Comparison of ENCODE assay signal across 5 fruit fly cellular contexts in the genomic region with DNA sequence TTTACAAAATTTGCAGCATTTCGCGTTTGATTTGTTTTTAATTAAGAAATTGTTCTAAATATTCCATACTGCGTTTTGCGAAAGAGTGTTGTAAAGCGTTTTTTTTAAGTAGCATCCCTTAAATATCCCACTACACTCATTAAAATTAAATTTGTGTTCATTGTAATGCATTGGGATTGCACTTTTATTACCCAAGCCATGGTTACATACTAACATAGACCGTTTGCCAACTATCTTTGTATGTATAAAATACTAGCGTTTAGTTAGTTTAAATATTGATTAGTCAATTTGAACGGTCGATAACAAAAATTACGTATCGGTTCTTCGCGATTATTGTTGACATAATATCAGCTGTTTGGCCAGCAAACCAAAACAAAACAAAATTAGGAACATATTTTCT.
TF ChIP-seq lines count a peak whose summit lies in the region.

A gene (minus strand): TSS at position 39 of the 400 bp plus-strand sequence.
A gene (plus strand): TSS at position 203 of the 400 bp plus-strand sequence.

- TF ChIP-seq CTCF in whole organism, embryonic (GFP tag; optimal IDR thresholded peaks at IDR 0.05; lab: Kevin White, UChicago) = peak; percentile 42

TF ChIP-seq in whole organism, adult, 20 proteins besides CTCF, POLR2A, EP300 and RAD21 (continues in another document):
- TF ChIP-seq CG12768 (GFP tag; optimal IDR thresholded peaks at IDR 0.05; lab: Kevin White, UChicago) = peak; percentile 77
- peak; percentile 69 for TF ChIP-seq pad (GFP tag; optimal IDR thresholded peaks at IDR 0.05; lab: Kevin White, UChicago)
- TF ChIP-seq bab1 (GFP tag; optimal IDR thresholded peaks at IDR 0.05; lab: Kevin White, UChicago) = peak; percentile 75
- peak; percentile 78 for TF ChIP-seq CG11617 (GFP tag; optimal IDR thresholded peaks at IDR 0.05; lab: Kevin White, UChicago)
- TF ChIP-seq Clk (GFP tag; optimal IDR thresholded peaks at IDR 0.05; lab: Kevin White, UChicago) = peak; percentile 31
- TF ChIP-seq CG1620 (GFP tag; optimal IDR thresholded peaks at IDR 0.05; lab: Kevin White, UChicago) = peak; percentile 92
- no peak for TF ChIP-seq cnc (optimal IDR thresholded peaks at IDR 0.05; lab: Kevin White, UChicago)
- TF ChIP-seq kay (GFP tag; lab: Kevin White, UChicago; ENCODE audit: borderline replicate concordance) = peak; percentile 99
- TF ChIP-seq tj (GFP tag; optimal IDR thresholded peaks at IDR 0.05; lab: Kevin White, UChicago) = peak; percentile 65
- peak; percentile 84 for TF ChIP-seq CG7101 (tag; optimal IDR thresholded peaks at IDR 0.05; lab: Kevin White, UChicago)
- peak; percentile 43 for TF ChIP-seq ovo (GFP tag; optimal IDR thresholded peaks at IDR 0.05; lab: Kevin White, UChicago)
- peak; percentile 85 for TF ChIP-seq Mnt (GFP tag; optimal IDR thresholded peaks at IDR 0.05; lab: Kevin White, UChicago)
- peak; percentile 87 for TF ChIP-seq CG5204 (GFP tag; optimal IDR thresholded peaks at IDR 0.05; lab: Kevin White, UChicago)
- TF ChIP-seq CG33017 (tag; optimal IDR thresholded peaks at IDR 0.05; lab: Kevin White, UChicago) = peak; percentile 77
- TF ChIP-seq Hr96 (GFP tag; optimal IDR thresholded peaks at IDR 0.05; lab: Kevin White, UChicago) = peak; percentile 85
- TF ChIP-seq Crg-1 (GFP tag; optimal IDR thresholded peaks at IDR 0.05; lab: Kevin White, UChicago) = peak; percentile 86
- TF ChIP-seq CG14711 (tag; optimal IDR thresholded peaks at IDR 0.05; lab: Kevin White, UChicago) = peak; percentile 72

TF ChIP-seq in whole organism, embryonic, 481 proteins besides CTCF, POLR2A, EP300 and RAD21 (continues in another document):
- TF ChIP-seq tap (tag; optimal IDR thresholded peaks at IDR 0.05; lab: Kevin White, UChicago) (peak; percentile 10), CG10267 (tag; optimal IDR thresholded peaks at IDR 0.05; lab: Kevin White, UChicago) (peak; percentile 97), CG15269 (tag; optimal IDR thresholded peaks at IDR 0.05; lab: Kevin White, UChicago) (peak; percentile 72), CG6813 (GFP tag; optimal IDR thresholded peaks at IDR 0.05; lab: Kevin White, UChicago) (no peak), CG4617 (GFP tag; optimal IDR thresholded peaks at IDR 0.05; lab: Kevin White, UChicago; ENCODE audit: borderline replicate concordance) (peak; percentile 88), CG1024 (GFP tag; IDR thresholded peaks at IDR 0.05; lab: Robert Waterston, UW) (no peak), CG1792 (GFP tag; optimal IDR thresholded peaks at IDR 0.05; lab: Kevin White, UChicago) (no peak), sob (GFP tag; IDR thresholded peaks at IDR 0.05; lab: Robert Waterston, UW) (peak; percentile 60), CG12942 (GFP tag; optimal IDR thresholded peaks at IDR 0.05; lab: Kevin White, UChicago) (peak; percentile 54), CG6654 (GFP tag; optimal IDR thresholded peaks at IDR 0.05; lab: Kevin White, UChicago) (no peak), pan (optimal IDR thresholded peaks at IDR 0.05; lab: Kevin White, UChicago) (no peak), pan (GFP tag; optimal IDR thresholded peaks at IDR 0.05 in 1 of 2, IDR thresholded peaks at IDR 0.05 in 1 of 2) (no peak), CG3847 (GFP tag; IDR thresholded peaks at IDR 0.05; lab: Robert Waterston, UW) (peak; percentile 63; the same call in 1 of the 2 replicates), ewg (GFP tag; optimal IDR thresholded peaks at IDR 0.05; lab: Kevin White, UChicago) (no peak), CG2889 (GFP tag; IDR thresholded peaks at IDR 0.05; lab: Robert Waterston, UW) (no peak), NK7.1 (GFP tag; optimal IDR thresholded peaks at IDR 0.05; lab: Kevin White, UChicago) (peak; percentile 54), CG7556 (GFP tag; optimal IDR thresholded peaks at IDR 0.05; lab: Kevin White, UChicago) (peak; percentile 54)

TF ChIP-seq in whole organism, prepupa, 60 proteins besides CTCF, POLR2A, EP300 and RAD21 (continues in another document):
- TF ChIP-seq Ets96B (tag; optimal IDR thresholded peaks at IDR 0.05; lab: Kevin White, UChicago) = no peak
- peak; percentile 57 for TF ChIP-seq CG6792 (GFP tag; optimal IDR thresholded peaks at IDR 0.05; lab: Kevin White, UChicago)
- TF ChIP-seq achi (GFP tag; optimal IDR thresholded peaks at IDR 0.05; lab: Kevin White, UChicago) = peak; percentile 75
- TF ChIP-seq svp (GFP tag; lab: Kevin White, UChicago) = peak; percentile 68
- peak; percentile 77 for TF ChIP-seq Met (GFP tag; optimal IDR thresholded peaks at IDR 0.05; lab: Kevin White, UChicago)
- peak in 1 of 2 experiments; percentile 43 for TF ChIP-seq ss (GFP tag; optimal IDR thresholded peaks at IDR 0.05; lab: Kevin White, UChicago)
- peak; percentile 3 for TF ChIP-seq CG1621 (tag; optimal IDR thresholded peaks at IDR 0.05; lab: Kevin White, UChicago)
- peak; percentile 72 for TF ChIP-seq Sox14 (GFP tag; optimal IDR thresholded peaks at IDR 0.05; lab: Kevin White, UChicago)
- TF ChIP-seq Smox (GFP tag; optimal IDR thresholded peaks at IDR 0.05; lab: Kevin White, UChicago) = peak; percentile 69
- TF ChIP-seq Eip78C (GFP tag; lab: Kevin White, UChicago) = peak; percentile 87
- no peak for TF ChIP-seq CG16779 (tag; optimal IDR thresholded peaks at IDR 0.05; lab: Kevin White, UChicago)
- TF ChIP-seq CG32006 (GFP tag; optimal IDR thresholded peaks at IDR 0.05; lab: Kevin White, UChicago) = no peak
- TF ChIP-seq pdm3 (GFP tag; optimal IDR thresholded peaks at IDR 0.05; lab: Kevin White, UChicago) = peak; percentile 72
- peak; percentile 72 for TF ChIP-seq acj6 (GFP tag; optimal IDR thresholded peaks at IDR 0.05; lab: Kevin White, UChicago)
- TF ChIP-seq dac (GFP tag; optimal IDR thresholded peaks at IDR 0.05; lab: Kevin White, UChicago) = peak; percentile 17
- TF ChIP-seq CG34406 (GFP tag; optimal IDR thresholded peaks at IDR 0.05; lab: Kevin White, UChicago) = peak; percentile 48
- TF ChIP-seq CG3032 (tag; optimal IDR thresholded peaks at IDR 0.05; lab: Kevin White, UChicago) = peak; percentile 61
- peak; percentile 41; the same call in 1 of the 3 replicates for TF ChIP-seq eg (GFP tag; IDR thresholded peaks at IDR 0.05; lab: Robert Waterston, UW)

TF ChIP-seq in whole organism, pupa, 21 proteins besides CTCF, POLR2A, EP300 and RAD21 (continues in another document):
- TF ChIP-seq CG17806 (tag; optimal IDR thresholded peaks at IDR 0.05; lab: Kevin White, UChicago) (peak; percentile 53), EcR (GFP tag; optimal IDR thresholded peaks at IDR 0.05; lab: Kevin White, UChicago) (no peak), CG9948 (tag; optimal IDR thresholded peaks at IDR 0.05; lab: Kevin White, UChicago) (peak; percentile 35), CG10348 (GFP tag; IDR thresholded peaks at IDR 0.05; lab: Robert Waterston, UW) (no peak), CG15710 (tag; optimal IDR thresholded peaks at IDR 0.05; lab: Kevin White, UChicago) (peak; percentile 58), Pif1B (GFP tag; optimal IDR thresholded peaks at IDR 0.05; lab: Kevin White, UChicago) (peak; percentile 73), gl (tag; optimal IDR thresholded peaks at IDR 0.05; lab: Kevin White, UChicago) (no peak), CG14655 (GFP tag; optimal IDR thresholded peaks at IDR 0.05; lab: Kevin White, UChicago) (no peak), D1 (tag; optimal IDR thresholded peaks at IDR 0.05; lab: Kevin White, UChicago) (no peak), Pif1A (GFP tag; optimal IDR thresholded peaks at IDR 0.05; lab: Kevin White, UChicago) (peak; percentile 61), rn (GFP tag; IDR thresholded peaks at IDR 0.05; lab: Robert Waterston, UW) (no peak), Snoo (tag; optimal IDR thresholded peaks at IDR 0.05; lab: Kevin White, UChicago) (peak; percentile 46), fd96Ca (GFP tag; IDR thresholded peaks at IDR 0.05; lab: Robert Waterston, UW) (peak; percentile 60; the same call in 2 of the 3 replicates), CG13204 (GFP tag; optimal IDR thresholded peaks at IDR 0.05; lab: Kevin White, UChicago) (no peak), CG4496 (GFP tag; IDR thresholded peaks at IDR 0.05; lab: Robert Waterston, UW) (peak; percentile 56; the same call in 2 of the 3 replicates), CG8301 (tag; optimal IDR thresholded peaks at IDR 0.05; lab: Kevin White, UChicago) (no peak), CG34367 (tag; optimal IDR thresholded peaks at IDR 0.05; lab: Kevin White, UChicago) (peak; percentile 49), CG12605 (GFP tag; IDR thresholded peaks at IDR 0.05; lab: Robert Waterston, UW) (no peak), CG32121 (GFP tag; IDR thresholded peaks at IDR 0.05; lab: Robert Waterston, UW) (no peak), CG8159 (tag; optimal IDR thresholded peaks at IDR 0.05; lab: Kevin White, UChicago) (peak; percentile 47)

TF ChIP-seq in whole organism, wandering third instar larva, 38 proteins besides CTCF, POLR2A, EP300 and RAD21 (continues in another document):
- TF ChIP-seq ey (GFP tag; optimal IDR thresholded peaks at IDR 0.05; lab: Kevin White, UChicago) (peak; percentile 73), pan (optimal IDR thresholded peaks at IDR 0.05; lab: Kevin White, UChicago) (no peak), Mio (GFP tag; optimal IDR thresholded peaks at IDR 0.05; lab: Kevin White, UChicago) (no peak), Dif (GFP tag; optimal IDR thresholded peaks at IDR 0.05; lab: Kevin White, UChicago; ENCODE audit: partially characterized antibody) (no peak), dsf (GFP tag; optimal IDR thresholded peaks at IDR 0.05; lab: Kevin White, UChicago; ENCODE audit: borderline replicate concordance) (peak; percentile 87), jim (GFP tag; optimal IDR thresholded peaks at IDR 0.05; lab: Kevin White, UChicago) (no peak), Myc (optimal IDR thresholded peaks at IDR 0.05; lab: Kevin White, UChicago) (peak; percentile 31), Dfd (GFP tag; optimal IDR thresholded peaks at IDR 0.05; lab: Kevin White, UChicago) (no peak), GATAd (GFP tag; optimal IDR thresholded peaks at IDR 0.05; lab: Kevin White, UChicago) (peak; percentile 52), CrebA (GFP tag; optimal IDR thresholded peaks at IDR 0.05; lab: Kevin White, UChicago; ENCODE audit: borderline replicate concordance) (no peak), Jra (GFP tag; optimal IDR thresholded peaks at IDR 0.05; lab: Kevin White, UChicago) (peak; percentile 86), h (GFP tag; optimal IDR thresholded peaks at IDR 0.05; lab: Kevin White, UChicago) (peak; percentile 85), sage (GFP tag; optimal IDR thresholded peaks at IDR 0.05; lab: Kevin White, UChicago) (peak; percentile 59), OdsH (GFP tag; optimal IDR thresholded peaks at IDR 0.05; lab: Kevin White, UChicago) (peak; percentile 69), tai (GFP tag; optimal IDR thresholded peaks at IDR 0.05; lab: Kevin White, UChicago) (no peak), Sp1 (GFP tag; optimal IDR thresholded peaks at IDR 0.05; lab: Kevin White, UChicago) (peak; percentile 66), HLH106 (tag; optimal IDR thresholded peaks at IDR 0.05; lab: Kevin White, UChicago) (peak; percentile 69), br (GFP tag; optimal IDR thresholded peaks at IDR 0.05; lab: Kevin White, UChicago) (peak; percentile 76), psq (GFP tag; optimal IDR thresholded peaks at IDR 0.05; lab: Kevin White, UChicago) (peak; percentile 64), CG9705 (GFP tag; optimal IDR thresholded peaks at IDR 0.05; lab: Kevin White, UChicago) (peak; percentile 66), lola (GFP tag; optimal IDR thresholded peaks at IDR 0.05; lab: Kevin White, UChicago) (no peak), Hr78 (GFP tag; optimal IDR thresholded peaks at IDR 0.05; lab: Kevin White, UChicago) (no peak)
